Worm (Caenorhabditis elegans): ENCODE data around the gene K02C4.3.

- no peak for TF ChIP-seq snpc-4 (tag; optimal IDR thresholded peaks at IDR 0.05)
- no peak for TF ChIP-seq mab-5 (tag; optimal IDR thresholded peaks at IDR 0.05)
- TF ChIP-seq cnd-1 (tag; optimal IDR thresholded peaks at IDR 0.05): no peak
Observed at ce11 chrII:8092537-8092936, 5.9 kb upstream of the K02C4.3 start, which contains the start of gene ltd-1.

Data from whole organism, mixed stage, embryonic.